Worm (Caenorhabditis elegans) whole organism, midembryonic: ENCODE results near the gene gei-1.

Experiments
- cog-1 ChIP-seq: sonication (generic microtip); optimal IDR thresholded peaks from 2 replicates; lab custom pipeline; 2016; ENCODE audit warnings: missing genetic modification characterization, missing compliant biosample characterization
- klf-2 ChIP-seq: fragments of 200-800 bp; sonication (Bioruptor generic); conservative IDR thresholded peaks from 2 replicates; pipeline ENCODE4 v1.3.6; 2022; ENCODE audit warnings: missing genetic modification reagents, missing genetic modification characterization, missing compliant biosample characterization
- ztf-29 ChIP-seq: fragments of 200-800 bp; sonication (Bioruptor generic); IDR thresholded peaks from 2 replicates; pipeline ENCODE4 v1.3.6; 2022; ENCODE audit warnings: missing genetic modification reagents, missing genetic modification characterization, missing compliant biosample characterization

ce11 chrIII:3398485-3398884 lies 53.8 kb downstream of the gei-1 start:
- TF ChIP-seq klf-2 (GFP tag; lab: Robert Waterston, UW) (no peak), ztf-29 (GFP tag; lab: Robert Waterston, UW) (no peak), cog-1 (tag; lab: Kevin White, UChicago) (no peak)
